Fruit fly (Drosophila melanogaster) whole organism, wandering third instar larva: ENCODE data around the gene CG18081.

ENCODE experiments used
- Abd-B ChIP-seq: fragments of >200 bp; optimal IDR thresholded peaks from 2 replicates; lab custom pipeline; 2017; ENCODE audit warnings: missing biosample characterization, missing genetic modification characterization
- CrebA ChIP-seq: fragments of 200-800 bp; sonication (Bioruptor generic); optimal IDR thresholded peaks from 2 replicates; lab custom pipeline; 2016; ENCODE audit warnings: missing biosample characterization, mild to moderate bottlenecking, missing genetic modification characterization, borderline replicate concordance
- GATAd ChIP-seq: sonication (Bioruptor generic); optimal IDR thresholded peaks from 2 replicates; lab custom pipeline; 2016; ENCODE audit warnings: missing biosample characterization, missing genetic modification characterization
- Hr78 ChIP-seq: fragments of >200 bp; optimal IDR thresholded peaks from 2 replicates; lab custom pipeline; 2017; ENCODE audit warnings: missing biosample characterization, missing genetic modification characterization
- Myc ChIP-seq: fragments of >200 bp; optimal IDR thresholded peaks from 2 replicates; lab custom pipeline; 2017
- Sp1 ChIP-seq: fragments of 200-800 bp; sonication (Bioruptor generic); optimal IDR thresholded peaks from 3 replicates; lab custom pipeline; 2019; ENCODE audit warnings: missing biosample characterization, mild to moderate bottlenecking, missing genetic modification characterization, moderate library complexity
- br ChIP-seq: fragments of 200-800 bp; sonication (Bioruptor generic); optimal IDR thresholded peaks from 2 replicates; lab custom pipeline; 2016; ENCODE audit warnings: missing biosample characterization, missing genetic modification characterization
- fru ChIP-seq: fragments of 200-800 bp; sonication (Bioruptor generic); optimal IDR thresholded peaks from 3 replicates; lab custom pipeline; 2016; ENCODE audit warnings: missing biosample characterization, mild to moderate bottlenecking, missing genetic modification characterization
- tai ChIP-seq: sonication (Bioruptor generic); optimal IDR thresholded peaks from 2 replicates; lab custom pipeline; 2016; ENCODE audit warnings: missing biosample characterization, missing genetic modification characterization
- usp ChIP-seq: fragments of >200 bp; optimal IDR thresholded peaks from 2 replicates; lab custom pipeline; 2017; ENCODE audit warnings: missing biosample characterization, missing genetic modification characterization
- woc ChIP-seq: sonication (Bioruptor generic); optimal IDR thresholded peaks from 2 replicates; lab custom pipeline; 2016; ENCODE audit warnings: missing biosample characterization, mild to moderate bottlenecking, missing genetic modification characterization

DNA sequence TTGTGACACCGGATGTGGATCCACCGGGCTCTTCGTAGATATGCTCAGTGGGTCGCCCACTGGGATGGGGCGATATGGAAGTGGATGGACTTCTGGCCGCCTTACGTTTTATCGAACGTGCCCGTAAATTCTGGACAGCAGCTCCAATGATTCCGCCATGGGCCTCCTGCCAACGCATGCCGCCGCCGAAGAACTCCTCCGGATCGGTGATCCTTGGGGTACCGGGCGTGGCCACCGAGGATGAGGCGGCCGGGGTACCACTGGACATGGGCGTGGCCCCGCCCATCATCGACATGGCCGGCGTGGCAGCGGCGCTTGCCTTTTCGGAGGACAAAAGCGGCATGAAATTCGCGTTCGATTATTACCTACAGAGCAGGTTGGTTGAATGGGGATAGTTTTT lies 20.8 kb upstream of the CG18081 start:
- no peak for TF ChIP-seq CrebA (GFP tag; lab: Kevin White, UChicago)
- TF ChIP-seq br (GFP tag; lab: Kevin White, UChicago): no peak
- no peak for TF ChIP-seq Myc
- no peak for TF ChIP-seq Hr78 (GFP tag; lab: Kevin White, UChicago)
- no peak for TF ChIP-seq usp (GFP tag; lab: Kevin White, UChicago)
- no peak for TF ChIP-seq fru (GFP tag; lab: Kevin White, UChicago)
- TF ChIP-seq Sp1: no peak
- no peak for TF ChIP-seq tai (GFP tag; lab: Kevin White, UChicago)
- no peak for TF ChIP-seq woc
- no peak for TF ChIP-seq Abd-B (GFP tag; lab: Kevin White, UChicago)
- no peak for TF ChIP-seq GATAd (GFP tag; lab: Kevin White, UChicago)
